Fruit fly (Drosophila melanogaster) whole organism, embryonic: Measurements from ENCODE around the gene se.

Experiments used
- CG8924 ChIP-seq: fragments of 200-800 bp; optimal IDR thresholded peaks from 3 replicates; lab custom pipeline; 2019; ENCODE audit warnings: missing biosample characterization, mild to moderate bottlenecking, missing genetic modification characterization, moderate library complexity
- H2.0 ChIP-seq: fragments of 200-800 bp; sonication (Bioruptor generic); IDR thresholded peaks from 2 replicates; pipeline ENCODE4 v1.3.6; 2022; ENCODE audit warnings: missing biosample characterization, missing genetic modification characterization
- HLH54F ChIP-seq: fragments of 200-800 bp; sonication (Bioruptor generic); optimal IDR thresholded peaks from 3 replicates; lab custom pipeline; 2016; ENCODE audit warnings: missing biosample characterization, missing genetic modification characterization
- Optix ChIP-seq: fragments of 200-800 bp; sonication (Bioruptor generic); IDR thresholded peaks from 3 replicates; pipeline ENCODE4 v1.3.6; 2022; ENCODE audit warnings: missing biosample characterization, missing genetic modification characterization
- dm ChIP-seq: fragments of 200-800 bp; sonication (Bioruptor generic); optimal IDR thresholded peaks from 3 replicates; lab custom pipeline; 2016; ENCODE audit warnings: missing biosample characterization, missing genetic modification characterization
- gem ChIP-seq: fragments of 200-800 bp; sonication (Bioruptor generic); optimal IDR thresholded peaks from 2 replicates; lab custom pipeline; 2019; ENCODE audit warnings: missing biosample characterization, mild to moderate bottlenecking, missing genetic modification characterization, moderate library complexity
- klu ChIP-seq: fragments of 200-800 bp; sonication (Bioruptor generic); IDR thresholded peaks from 2 replicates; pipeline ENCODE4 v1.3.6; 2022; ENCODE audit warnings: missing biosample characterization, missing genetic modification characterization
- otp ChIP-seq: fragments of 200-800 bp; sonication (Bioruptor generic); IDR thresholded peaks from 3 replicates; pipeline ENCODE4, ENCODE4 v1.3.6; 2022; ENCODE audit warnings: missing biosample characterization, missing genetic modification characterization
- pzg ChIP-seq: fragments of 200-800 bp; sonication (Bioruptor generic); optimal IDR thresholded peaks from 3 replicates; lab custom pipeline; 2018; ENCODE audit warnings: missing biosample characterization, mild to moderate bottlenecking, missing genetic modification characterization, moderate library complexity

DNA sequence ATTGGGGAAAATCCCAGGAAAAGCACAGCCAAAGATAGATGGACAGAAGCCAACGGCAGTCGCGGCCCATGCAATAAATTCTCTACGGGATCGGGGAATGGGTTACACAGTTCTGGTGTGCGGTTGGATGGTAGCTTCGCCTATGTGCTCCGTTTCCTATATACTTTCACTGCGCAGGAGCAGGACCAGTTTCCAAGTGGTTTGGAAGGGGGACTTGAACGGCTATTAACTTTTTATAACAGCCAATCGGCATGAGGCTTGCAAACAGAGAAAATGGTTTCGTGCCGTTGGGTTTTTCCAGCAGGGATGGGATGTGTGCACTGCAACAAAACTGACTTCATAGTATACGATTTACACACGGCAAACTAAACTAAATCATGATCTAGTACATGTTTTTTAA, 18.0 kb downstream of the se start:
- TF ChIP-seq pzg (GFP tag; lab: Kevin White, UChicago): no peak
- TF ChIP-seq otp (GFP tag; lab: Robert Waterston, UW): no peak
- no peak for TF ChIP-seq CG8924 (tag; lab: Kevin White, UChicago)
- no peak for TF ChIP-seq klu
- TF ChIP-seq dm (GFP tag; lab: Kevin White, UChicago): no peak
- no peak for TF ChIP-seq Optix (GFP tag; lab: Robert Waterston, UW)
- no peak for TF ChIP-seq gem (tag; lab: Kevin White, UChicago)
- no peak for TF ChIP-seq H2.0 (GFP tag; lab: Robert Waterston, UW)
- no peak for TF ChIP-seq HLH54F
